Worm (Caenorhabditis elegans): Measurements from ENCODE around the gene F53C11.4.

F53C11.4 gene

DNA sequence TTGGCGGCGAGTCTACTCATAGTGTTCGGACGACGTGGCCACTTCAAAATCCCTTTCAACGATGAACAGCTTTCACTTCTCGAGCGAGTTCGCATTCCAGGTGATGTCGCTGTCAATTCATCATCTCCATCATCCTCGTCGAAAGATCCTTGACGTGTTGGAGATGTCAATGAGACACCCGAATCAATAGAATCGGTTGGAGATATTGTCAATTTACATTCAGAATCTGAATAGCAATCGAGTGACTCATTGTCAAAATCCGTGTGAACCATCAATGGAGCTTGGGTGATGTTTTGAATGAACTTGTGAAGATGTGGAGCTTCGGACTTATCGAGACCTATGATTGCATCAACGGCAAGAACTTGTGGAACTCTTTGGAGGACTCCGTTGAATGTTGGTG is 1.4 kb downstream of the F53C11.4 start:
- TF ChIP-seq fkh-2 (tag; optimal IDR thresholded peaks at IDR 0.05) (no peak), ceh-16 (tag; optimal IDR thresholded peaks at IDR 0.05) (no peak), nhr-28 (tag; optimal IDR thresholded peaks at IDR 0.05) (no peak), elt-2 (tag; optimal IDR thresholded peaks at IDR 0.05) (no peak), mdl-1 (tag; optimal IDR thresholded peaks at IDR 0.05) (no peak), elt-1 (tag; optimal IDR thresholded peaks at IDR 0.05) (no peak), unc-39 (tag; optimal IDR thresholded peaks at IDR 0.05) (no peak)

DNA sequence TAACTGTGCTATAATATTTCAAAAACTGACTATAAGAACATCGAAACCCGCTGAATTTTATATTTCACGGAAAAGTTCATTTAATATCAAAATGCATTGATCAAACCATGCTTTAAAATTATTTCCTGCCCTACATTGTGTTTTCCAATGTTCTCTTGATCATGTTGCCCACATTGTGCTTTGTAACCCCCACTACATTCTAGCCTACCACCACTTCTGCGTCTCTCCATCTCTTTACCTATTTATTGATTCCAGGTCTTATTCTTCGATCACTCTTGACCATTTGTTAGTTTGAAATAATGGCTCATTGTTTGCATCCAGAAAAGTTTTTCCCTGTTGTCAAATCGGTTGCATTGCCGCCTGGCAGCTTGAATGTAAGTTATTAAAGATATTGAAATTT is 5.0 kb downstream of the F53C11.4 start, which contains the start of gene decr-1.1:
Gene decr-1.1 (plus strand): TSS at position 210 of the 400 bp plus-strand sequence.
- TF ChIP-seq ZK546.5 (tag; optimal IDR thresholded peaks at IDR 0.05) (no peak), aly-2 (tag; optimal IDR thresholded peaks at IDR 0.05) (no peak), R02D3.7 (tag; optimal IDR thresholded peaks at IDR 0.05) (no peak), ceh-28 (tag; optimal IDR thresholded peaks at IDR 0.05) (peak; percentile 28), ztf-4 (tag; optimal IDR thresholded peaks at IDR 0.05) (no peak), mdl-1 (tag; optimal IDR thresholded peaks at IDR 0.05) (no peak), nhr-25 (tag; optimal IDR thresholded peaks at IDR 0.05) (no peak), lin-39 (tag; optimal IDR thresholded peaks at IDR 0.05) (no peak), elt-2 (tag; optimal IDR thresholded peaks at IDR 0.05) (peak; percentile 49), tbx-2 (tag; optimal IDR thresholded peaks at IDR 0.05) (no peak), ama-1 (optimal IDR thresholded peaks at IDR 0.05) (no peak), unc-62 (GFP tag; optimal IDR thresholded peaks at IDR 0.05) (no peak), ceh-82 (tag; optimal IDR thresholded peaks at IDR 0.05) (no peak), pha-4 (tag; optimal IDR thresholded peaks at IDR 0.05) (peak; percentile 37), pqm-1 (tag; optimal IDR thresholded peaks at IDR 0.05) (peak; percentile 64), lin-15B (tag; optimal IDR thresholded peaks at IDR 0.05) (no peak), nfya-1 (tag; optimal IDR thresholded peaks at IDR 0.05; ENCODE audit: insufficient read depth) (peak; percentile 7)

ce11 chrV:13780902-13781301 is 6.2 kb downstream of the F53C11.4 start:
- no peak for TF ChIP-seq aly-2 (tag; optimal IDR thresholded peaks at IDR 0.05)
- TF ChIP-seq hmg-11 (tag; optimal IDR thresholded peaks at IDR 0.05), result no peak
- no peak for TF ChIP-seq snpc-4 (tag; optimal IDR thresholded peaks at IDR 0.05)

ce11 chrV:13777857-13778256 is 9.3 kb downstream of the F53C11.4 start, which contains the start of gene F53C11.9:
Gene F53C11.9, plus strand, starts transcription at chrV:13778015.
- TF ChIP-seq ceh-28 (tag; optimal IDR thresholded peaks at IDR 0.05) (no peak), pha-4 (tag; optimal IDR thresholded peaks at IDR 0.05) (peak; percentile 52), egl-5 (tag; optimal IDR thresholded peaks at IDR 0.05) (peak; percentile 96), unc-62 (GFP tag; optimal IDR thresholded peaks at IDR 0.05) (peak; percentile 32), lin-39 (tag; optimal IDR thresholded peaks at IDR 0.05) (peak; percentile 72), nfya-1 (tag; optimal IDR thresholded peaks at IDR 0.05; ENCODE audit: insufficient read depth) (peak; percentile 10), nhr-67 (tag; optimal IDR thresholded peaks at IDR 0.05) (no peak)

ce11 chrV:13775529-13775928 is 11.6 kb downstream of the F53C11.4 start, which contains the start of gene F53C11.1:
Gene F53C11.1, plus strand, starts transcription at chrV:13775796.
- TF ChIP-seq jun-1 (tag; optimal IDR thresholded peaks at IDR 0.05), result no peak
- no peak for TF ChIP-seq ceh-82 (tag; optimal IDR thresholded peaks at IDR 0.05)
- TF ChIP-seq sea-2 (GFP tag; optimal IDR thresholded peaks at IDR 0.05), result no peak
- no peak for TF ChIP-seq nhr-67 (tag; optimal IDR thresholded peaks at IDR 0.05)
- TF ChIP-seq elt-2 (tag; optimal IDR thresholded peaks at IDR 0.05), result peak; percentile 28
- no peak for TF ChIP-seq lin-15B (tag; optimal IDR thresholded peaks at IDR 0.05)
- TF ChIP-seq pqm-1 (tag; optimal IDR thresholded peaks at IDR 0.05), result peak; percentile 73
- TF ChIP-seq daf-12 (tag; optimal IDR thresholded peaks at IDR 0.05), result no peak

ce11 chrV:13771209-13771608 is 15.9 kb downstream of the F53C11.4 start, which contains the start of gene F20G2.5:
Gene F20G2.5, plus strand, starts transcription at chrV:13771509.
- TF ChIP-seq ZK546.5 (tag; optimal IDR thresholded peaks at IDR 0.05), result no peak
- no peak for TF ChIP-seq ama-1 (optimal IDR thresholded peaks at IDR 0.05)
- no peak for TF ChIP-seq hmg-11 (tag; optimal IDR thresholded peaks at IDR 0.05)
- TF ChIP-seq nfya-1 (tag; optimal IDR thresholded peaks at IDR 0.05; ENCODE audit: insufficient read depth), result no peak
- peak; percentile 40 for TF ChIP-seq pqm-1 (tag; optimal IDR thresholded peaks at IDR 0.05)
- TF ChIP-seq lin-39 (tag; optimal IDR thresholded peaks at IDR 0.05), result no peak
- no peak for TF ChIP-seq mdl-1 (tag; optimal IDR thresholded peaks at IDR 0.05)
- no peak for TF ChIP-seq skn-1 (tag; optimal IDR thresholded peaks at IDR 0.05)
- TF ChIP-seq elt-2 (tag; optimal IDR thresholded peaks at IDR 0.05), result peak; percentile 40
- no peak for TF ChIP-seq nhr-28 (tag; optimal IDR thresholded peaks at IDR 0.05)
- TF ChIP-seq fos-1 (tag; optimal IDR thresholded peaks at IDR 0.05), result no peak
- TF ChIP-seq zag-1 (tag; optimal IDR thresholded peaks at IDR 0.05), result no peak
- no peak for TF ChIP-seq nhr-23 (tag; optimal IDR thresholded peaks at IDR 0.05)

Measured in whole organism, L3 larva.